Fruit fly (Drosophila melanogaster) whole organism, embryonic: Measurements from ENCODE around the gene CG16756.

Experiments
- CG1024 ChIP-seq: fragments of 200-800 bp; sonication (Bioruptor generic); IDR thresholded peaks from 2 replicates; pipeline ENCODE4 v1.3.6; 2022; ENCODE audit warnings: missing biosample characterization, missing genetic modification characterization
- CG12391 ChIP-seq: fragments of 200-800 bp; sonication (Bioruptor generic); optimal IDR thresholded peaks from 3 replicates; lab custom pipeline; 2018; ENCODE audit warnings: missing biosample characterization, mild to moderate bottlenecking, missing genetic modification characterization, moderate library complexity
- CG13296 ChIP-seq: fragments of 200-800 bp; sonication (Bioruptor generic); optimal IDR thresholded peaks from 3 replicates; lab custom pipeline; 2018; ENCODE audit warnings: missing biosample characterization, mild to moderate bottlenecking, missing genetic modification characterization
- CG14710 ChIP-seq: fragments of 200-800 bp; sonication (Bioruptor generic); optimal IDR thresholded peaks from 3 replicates; lab custom pipeline; 2019; ENCODE audit warnings: missing biosample characterization, mild to moderate bottlenecking, missing genetic modification characterization, moderate library complexity
- CG17361 ChIP-seq: fragments of 200-800 bp; sonication (Bioruptor generic); IDR thresholded peaks from 3 replicates; pipeline ENCODE4 v1.3.6; 2022; ENCODE audit warnings: missing biosample characterization, missing genetic modification characterization
- CG34224 ChIP-seq: fragments of 200-800 bp; sonication (Bioruptor generic); IDR thresholded peaks from 3 replicates; pipeline ENCODE4 v1.3.6; 2022; ENCODE audit warnings: missing biosample characterization, missing genetic modification characterization; ENCODE audit not compliant: partially characterized antibody
- CG6272 ChIP-seq: fragments of 200-800 bp; sonication (Bioruptor generic); IDR thresholded peaks from 2 replicates; pipeline ENCODE4 v1.3.6; 2022; ENCODE audit warnings: missing biosample characterization, missing genetic modification characterization
- Deaf1 ChIP-seq: fragments of 200-800 bp; optimal IDR thresholded peaks from 3 replicates; lab custom pipeline; 2019; ENCODE audit warnings: missing biosample characterization, mild to moderate bottlenecking, missing genetic modification characterization, moderate library complexity
- HmgD ChIP-seq: fragments of 200-800 bp; sonication (Bioruptor generic); optimal IDR thresholded peaks from 3 replicates; lab custom pipeline; 2016; ENCODE audit warnings: missing biosample characterization, missing genetic modification characterization
- Trl ChIP-seq, 3 experiments: fragments of >200 bp in 2 of 3; fragments of 200-800 bp in 1 of 3; sonication (Bioruptor generic) in 1 of 3; optimal IDR thresholded peaks; 2 replicates in 1 of 3; 3 replicates in 2 of 3; lab custom pipeline; 2016 to 2017; ENCODE audit warnings: missing biosample characterization in 1 of 3, missing genetic modification characterization in 1 of 3
- bab2 ChIP-seq: fragments of 200-800 bp; sonication (Bioruptor generic); optimal IDR thresholded peaks from 2 replicates; lab custom pipeline; 2016; ENCODE audit warnings: missing biosample characterization, missing genetic modification characterization
- br ChIP-seq: fragments of >200 bp; optimal IDR thresholded peaks from 2 replicates; lab custom pipeline; 2017
- bsh ChIP-seq, 2 experiments: fragments of 200-800 bp; sonication (Bioruptor generic); optimal IDR thresholded peaks; 2 replicates each; lab custom pipeline; 2017 to 2018; ENCODE audit warnings: mild to moderate bottlenecking in 2 of 2, missing biosample characterization in 2 of 2, missing genetic modification characterization in 2 of 2, moderate library complexity in 1 of 2
- cas ChIP-seq: fragments of 200-800 bp; sonication (Bioruptor generic); IDR thresholded peaks from 2 replicates; pipeline ENCODE4 v1.3.6; 2022; ENCODE audit warnings: missing biosample characterization, missing genetic modification characterization
- chinmo ChIP-seq: fragments of 200-800 bp; sonication (Bioruptor generic); IDR thresholded peaks from 4 replicates; pipeline ENCODE4 v1.3.6; 2022; ENCODE audit warnings: missing biosample characterization, missing genetic modification characterization; ENCODE audit not compliant: partially characterized antibody
- ewg ChIP-seq: fragments of 200-800 bp; sonication (Bioruptor generic); optimal IDR thresholded peaks from 3 replicates; lab custom pipeline; 2017; ENCODE audit warnings: mild to moderate bottlenecking, missing biosample characterization, missing genetic modification reagents, missing genetic modification characterization
- sr ChIP-seq: fragments of 200-800 bp; sonication (Bioruptor generic); IDR thresholded peaks from 3 replicates; pipeline ENCODE4 v1.3.6; 2022; ENCODE audit warnings: missing biosample characterization, missing genetic modification characterization
- ttk ChIP-seq: fragments of 200-800 bp; sonication (Bioruptor generic); IDR thresholded peaks from 2 replicates; pipeline ENCODE4 v2.1.2; 2022; ENCODE audit warnings: missing biosample characterization, missing genetic modification characterization
- unc-4 ChIP-seq: fragments of 200-800 bp; sonication (Bioruptor generic); IDR thresholded peaks from 2 replicates; pipeline ENCODE4 v1.3.6; 2022; ENCODE audit warnings: missing biosample characterization, missing genetic modification characterization; ENCODE audit not compliant: partially characterized antibody
- vnd ChIP-seq: fragments of 200-800 bp; sonication (Bioruptor generic); IDR thresholded peaks from 3 replicates; pipeline ENCODE4 v1.3.6; 2022; ENCODE audit warnings: missing biosample characterization, missing genetic modification characterization; ENCODE audit not compliant: partially characterized antibody

Gene CG16756

DNA sequence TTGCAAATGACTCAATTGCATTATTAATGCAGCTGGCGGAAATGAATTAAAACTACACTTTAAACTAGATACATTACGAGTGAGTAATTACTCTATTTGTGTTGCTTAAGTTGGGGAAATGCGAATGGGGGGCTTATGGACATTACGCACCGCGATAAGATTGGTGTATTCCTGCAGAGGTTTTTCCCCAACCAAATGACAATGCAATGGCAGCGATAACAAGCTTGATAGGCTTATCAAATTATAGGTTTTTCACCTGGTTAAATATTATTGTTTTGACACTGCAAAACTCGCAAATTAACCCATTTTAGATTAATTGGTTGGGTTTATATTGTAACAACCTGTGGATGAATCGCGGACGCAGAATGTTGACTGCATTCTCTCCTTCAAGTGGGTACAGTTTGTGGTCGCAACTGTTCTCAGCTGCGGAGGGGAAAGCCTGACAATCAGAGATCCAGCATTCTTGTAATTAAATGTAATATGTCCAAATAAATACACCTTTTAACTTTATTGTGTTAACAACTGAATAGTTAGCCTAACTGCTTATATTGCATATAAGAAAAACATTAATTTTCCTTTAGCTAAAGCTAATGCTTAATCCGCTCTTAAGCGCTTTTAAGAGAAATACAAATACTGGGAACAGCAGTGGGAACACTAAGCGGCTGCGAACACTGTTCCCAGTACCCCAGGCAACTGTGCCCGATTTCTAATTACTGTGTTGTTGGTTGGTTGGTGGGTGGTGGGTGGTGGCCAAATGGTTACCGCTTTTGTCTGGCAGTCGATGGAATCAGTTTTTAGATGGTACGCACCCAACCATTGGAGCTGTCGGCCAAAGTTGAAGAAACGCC is 5.5 kb downstream of the CG16756 start (continued):
- TF ChIP-seq CG6272 (no peak), vnd (GFP tag; lab: Robert Waterston, UW) (no peak), CG12391 (no peak), CG17361 (GFP tag; lab: Robert Waterston, UW) (no peak), CG1024 (GFP tag; lab: Robert Waterston, UW) (no peak), CG13296 (GFP tag; lab: Kevin White, UChicago) (no peak), bab2 (GFP tag; lab: Kevin White, UChicago) (no peak), bsh (GFP tag; optimal IDR thresholded peaks at IDR 0.05; lab: Kevin White, UChicago) (no peak), Trl (optimal IDR thresholded peaks at IDR 0.05; lab: Kevin White, UChicago) (peak; percentile 18 to 38), Trl (GFP tag; optimal IDR thresholded peaks at IDR 0.05; lab: Kevin White, UChicago) (no peak), CG14710 (tag; lab: Kevin White, UChicago) (no peak), chinmo (GFP tag; lab: Robert Waterston, UW) (0 out of 4 replicates have a peak, but pooled peaks have one; percentile 45)

DNA sequence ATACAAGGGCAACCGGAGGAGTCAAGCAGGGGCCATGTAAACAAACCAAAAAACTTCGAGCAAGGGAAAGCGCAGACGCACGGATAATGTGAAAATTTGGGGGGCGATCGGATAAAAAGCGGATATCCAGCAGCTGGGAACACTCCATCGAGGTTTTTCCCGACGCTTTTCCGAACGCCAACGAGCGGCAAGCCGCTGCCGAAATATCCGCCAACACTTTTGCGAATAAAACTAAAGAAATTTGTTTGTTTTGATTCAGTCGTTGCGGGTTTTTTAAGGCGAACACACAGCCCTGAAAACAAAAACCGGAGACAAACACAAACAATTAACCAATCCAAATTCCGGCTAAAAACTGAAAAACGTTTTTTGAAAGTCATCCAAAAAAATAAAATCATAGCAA is 19.1 kb downstream of the CG16756 start, which contains the start of gene SPR:
TSS of gene SPR (plus strand) at position 253 of the 400 bp plus-strand sequence.
- TF ChIP-seq Deaf1 (tag; lab: Kevin White, UChicago), result peak; percentile 91
- TF ChIP-seq ttk (GFP tag; lab: Robert Waterston, UW), result no peak
- no peak for TF ChIP-seq sr (GFP tag; lab: Robert Waterston, UW)
- 0 out of 4 replicates have a peak, but pooled peaks have one; percentile 31 for TF ChIP-seq chinmo (GFP tag; lab: Robert Waterston, UW)
- no peak for TF ChIP-seq unc-4 (GFP tag; lab: Robert Waterston, UW)
- TF ChIP-seq br (lab: Kevin White, UChicago), result no peak
- TF ChIP-seq ewg (GFP tag; lab: Kevin White, UChicago), result peak; percentile 22
- TF ChIP-seq HmgD (GFP tag; lab: Kevin White, UChicago), result no peak
- no peak for TF ChIP-seq cas (GFP tag; lab: Robert Waterston, UW)
- TF ChIP-seq CG34224 (GFP tag; lab: Robert Waterston, UW), result no peak
- TF ChIP-seq, all 482 proteins: peak for 3
